Worm (Caenorhabditis elegans) whole organism, L4/young adult: ENCODE data around the gene T21C12.4.

Source experiments
- W03F9.2 ChIP-seq: fragments of 150-350 bp; optimal IDR thresholded peaks from 2 replicates; lab custom pipeline; 2014; ENCODE audit warnings: missing biosample characterization, missing genetic modification characterization
- dao-5 ChIP-seq: sonication (generic microtip); optimal IDR thresholded peaks from 2 replicates; lab custom pipeline; 2016; ENCODE audit warnings: missing genotype, missing genetic modification characterization, moderate library complexity, missing compliant biosample characterization
- him-1 ChIP-seq: sonication (generic microtip); optimal IDR thresholded peaks from 2 replicates; lab custom pipeline; 2016; ENCODE audit warnings: missing genotype, missing genetic modification reagents, missing genetic modification characterization, missing compliant biosample characterization

ce11 chrIII:10503753-10504152 lies 54.1 kb downstream of the T21C12.4 start, which contains the start of gene rab-33:
- TF ChIP-seq dao-5 = no peak
- TF ChIP-seq W03F9.2 (tag; lab: Kevin White, UChicago) = no peak
- no peak for TF ChIP-seq him-1 (tag; lab: Kevin White, UChicago)
